Worm (Caenorhabditis elegans): ENCODE measurements around the gene T20D4.12.

ce11 chrV:3408602-3409001 lies 11.7 kb downstream of the T20D4.12 start, which contains the start of gene T20D4.7:
- TF ChIP-seq sea-1 (GFP tag; conservative IDR thresholded peaks at IDR 0.05) = no peak
- TF ChIP-seq pes-1 (GFP tag; IDR thresholded peaks at IDR 0.05) = no peak
- TF ChIP-seq ets-7 (tag; optimal IDR thresholded peaks at IDR 0.05) = no peak
- no peak for TF ChIP-seq hnd-1 (tag; optimal IDR thresholded peaks at IDR 0.05)
- TF ChIP-seq ama-1 (optimal IDR thresholded peaks at IDR 0.05) = no peak
- TF ChIP-seq flt-1 (GFP tag; IDR thresholded peaks at IDR 0.05) = no peak
